Worm (Caenorhabditis elegans): Measurements from ENCODE around the gene ptr-5.

The ptr-5 gene

DNA sequence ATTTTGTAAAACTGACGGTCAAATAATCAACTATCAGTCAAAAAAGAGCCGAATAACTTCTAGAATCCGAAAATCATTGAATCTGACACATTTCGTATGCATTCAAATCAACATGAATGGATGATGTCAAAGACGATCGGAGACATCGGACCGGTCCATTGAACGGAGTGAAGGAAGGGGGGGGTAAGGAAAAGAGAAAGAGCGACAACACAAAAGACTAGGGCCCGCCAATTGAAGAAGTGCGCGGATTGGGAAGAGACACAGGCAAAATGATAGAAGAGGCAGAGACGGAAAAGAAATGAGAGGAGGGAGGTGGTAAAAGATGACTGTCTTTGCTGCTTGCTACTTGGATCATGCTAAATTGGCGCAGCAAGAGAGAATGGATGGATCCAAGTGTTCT lies 51.1 kb downstream of the ptr-5 start:
- TF ChIP-seq F37D6.2 (tag; optimal IDR thresholded peaks at IDR 0.05) (no peak), unc-62 (GFP tag; optimal IDR thresholded peaks at IDR 0.05 in 1 of 2) (peak in 1 of 2 experiments; percentile 84), unc-62 (tag; optimal IDR thresholded peaks at IDR 0.05) (no peak), mdl-1 (tag; optimal IDR thresholded peaks at IDR 0.05) (peak in 1 of 2 experiments; percentile 13), ZK546.5 (tag; optimal IDR thresholded peaks at IDR 0.05) (no peak), sdz-12 (GFP tag; optimal IDR thresholded peaks at IDR 0.05) (no peak), mep-1 (tag; optimal IDR thresholded peaks at IDR 0.05) (peak; percentile 28), hmg-1.1 (GFP tag; IDR thresholded peaks at IDR 0.05) (0 out of 2 replicates have a peak, but pooled peaks have one; percentile 17), hlh-11 (tag; optimal IDR thresholded peaks at IDR 0.05) (peak; percentile 23), ceh-32 (tag; optimal IDR thresholded peaks at IDR 0.05; ENCODE audit: poor library complexity) (no peak)

DNA sequence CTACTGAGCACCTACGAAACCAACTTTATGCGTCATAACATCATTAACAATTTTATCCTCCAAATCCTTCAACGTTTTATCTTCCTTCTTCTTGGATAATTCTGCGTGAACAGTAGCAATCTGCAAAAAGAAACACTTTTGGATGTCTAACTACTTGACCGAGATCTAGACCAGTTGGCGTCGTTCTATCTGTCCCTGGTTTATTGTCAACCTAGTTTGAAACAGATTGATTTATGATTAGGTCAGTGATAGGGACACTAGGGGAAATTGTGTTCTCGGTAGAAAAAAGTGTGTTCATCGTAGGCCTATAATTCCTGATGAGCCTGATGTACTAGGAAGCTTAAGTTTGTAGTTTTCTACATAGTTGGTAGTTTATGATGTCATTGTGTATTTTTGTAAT lies 55.6 kb downstream of the ptr-5 start:
- peak in 1 of 2 experiments; percentile 98 for TF ChIP-seq unc-62 (GFP tag; optimal IDR thresholded peaks at IDR 0.05 in 1 of 2)
- TF ChIP-seq unc-62 (tag; optimal IDR thresholded peaks at IDR 0.05) = no peak
- no peak for TF ChIP-seq lim-7 (GFP tag; IDR thresholded peaks at IDR 0.05)
- peak; percentile 25 for TF ChIP-seq nhr-28 (tag; optimal IDR thresholded peaks at IDR 0.05)
- TF ChIP-seq hlh-11 (tag; optimal IDR thresholded peaks at IDR 0.05) = no peak
- no peak for TF ChIP-seq sdz-12 (GFP tag; optimal IDR thresholded peaks at IDR 0.05)

DNA sequence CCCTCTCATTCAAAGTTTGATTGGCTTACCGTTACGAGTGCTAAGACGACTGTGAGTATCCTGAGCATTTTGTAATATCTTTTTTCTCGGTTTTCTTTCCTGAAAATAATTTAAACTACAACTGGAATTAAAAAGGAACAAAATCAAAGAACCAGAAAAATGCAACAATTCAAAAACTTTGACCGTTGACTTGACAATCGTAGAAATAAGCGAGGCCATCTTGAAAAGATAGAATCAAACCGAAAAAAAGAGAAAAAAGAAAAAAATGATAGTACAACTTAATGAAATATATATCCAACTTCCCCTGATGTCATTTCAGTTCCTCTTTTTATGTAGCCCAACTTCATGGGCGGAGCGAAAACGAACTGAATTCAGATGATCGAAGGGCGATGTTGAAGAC lies 56.1 kb downstream of the ptr-5 start, which contains the start of gene F10D7.3:
F10D7.3 (minus strand) TSS at position 101 of the 400 bp plus-strand sequence.
- no peak for TF ChIP-seq set-16 (GFP tag; IDR thresholded peaks at IDR 0.05)
- no peak for TF ChIP-seq nhr-25 (tag; optimal IDR thresholded peaks at IDR 0.05; ENCODE audit: borderline replicate concordance, insufficient read depth)
- TF ChIP-seq madf-9 (GFP tag; conservative IDR thresholded peaks at IDR 0.05) = no peak
- TF ChIP-seq ceh-82 (tag; optimal IDR thresholded peaks at IDR 0.05) = no peak
- no peak for TF ChIP-seq pha-4 (GFP tag; IDR thresholded peaks at IDR 0.05)
- no peak for TF ChIP-seq pha-4 (tag; optimal IDR thresholded peaks at IDR 0.05)
- no peak for TF ChIP-seq jun-1 (tag; optimal IDR thresholded peaks at IDR 0.05)
- no peak for TF ChIP-seq daf-8 (GFP tag; IDR thresholded peaks at IDR 0.05)
- TF ChIP-seq nhr-28 (tag; optimal IDR thresholded peaks at IDR 0.05) = no peak
- TF ChIP-seq hlh-30 (tag; optimal IDR thresholded peaks at IDR 0.05; ENCODE audit: insufficient read depth) = no peak
- no peak for TF ChIP-seq nhr-111 (GFP tag; optimal IDR thresholded peaks at IDR 0.05)
- TF ChIP-seq tag-97 (GFP tag; IDR thresholded peaks at IDR 0.05) = no peak
- no peak for TF ChIP-seq saeg-2 (GFP tag; IDR thresholded peaks at IDR 0.05)
- TF ChIP-seq spr-1 (tag; optimal IDR thresholded peaks at IDR 0.05) = no peak
- TF ChIP-seq Y48G9A.11 (GFP tag; IDR thresholded peaks at IDR 0.05) = no peak
- TF ChIP-seq lin-29 (GFP tag; IDR thresholded peaks at IDR 0.05) = no peak
- TF ChIP-seq Y75B8A.6 (GFP tag; IDR thresholded peaks at IDR 0.05) = no peak
- no peak for TF ChIP-seq daf-12 (tag; optimal IDR thresholded peaks at IDR 0.05)
- no peak for TF ChIP-seq ama-1 (optimal IDR thresholded peaks at IDR 0.05)
- TF ChIP-seq nhr-77 (tag; optimal IDR thresholded peaks at IDR 0.05) = no peak

- no peak for TF ChIP-seq F37D6.2 (tag; optimal IDR thresholded peaks at IDR 0.05)
- no peak for TF ChIP-seq sdz-12 (GFP tag; optimal IDR thresholded peaks at IDR 0.05)
- no peak for TF ChIP-seq aha-1 (tag)
- TF ChIP-seq zip-11 (GFP tag; IDR thresholded peaks at IDR 0.05) = no peak
- peak; percentile 41 for TF ChIP-seq hlh-11 (tag; optimal IDR thresholded peaks at IDR 0.05)
- TF ChIP-seq mes-2 (tag; optimal IDR thresholded peaks at IDR 0.05; ENCODE audit: poor library complexity, severe bottlenecking) = no peak
- TF ChIP-seq vab-7 (GFP tag; IDR thresholded peaks at IDR 0.05) = no peak
- TF ChIP-seq dpl-1 (GFP tag; optimal IDR thresholded peaks at IDR 0.05) = no peak
- TF ChIP-seq F49E8.2 (tag; optimal IDR thresholded peaks at IDR 0.05; ENCODE audit: borderline replicate concordance) = no peak
- TF ChIP-seq daf-8 (GFP tag; IDR thresholded peaks at IDR 0.05) = no peak
- TF ChIP-seq hmg-1.1 (GFP tag; IDR thresholded peaks at IDR 0.05) = no peak
- no peak for TF ChIP-seq lin-39 (tag; optimal IDR thresholded peaks at IDR 0.05)
- TF ChIP-seq unc-62 (GFP tag; optimal IDR thresholded peaks at IDR 0.05 in 1 of 2) = peak in 1 of 2 experiments; percentile 75
- TF ChIP-seq unc-62 (tag; optimal IDR thresholded peaks at IDR 0.05) = no peak
- no peak for TF ChIP-seq tag-97 (GFP tag; IDR thresholded peaks at IDR 0.05)
- no peak for TF ChIP-seq egl-27 (tag; optimal IDR thresholded peaks at IDR 0.05)
- no peak; the same call in 1 of the 2 replicates for TF ChIP-seq php-3 (GFP tag; IDR thresholded peaks at IDR 0.05)
- no peak for TF ChIP-seq Y75B8A.6 (GFP tag; IDR thresholded peaks at IDR 0.05)
- no peak for TF ChIP-seq fkh-10 (GFP tag; optimal IDR thresholded peaks at IDR 0.05)
- TF ChIP-seq daf-19 (GFP tag; conservative IDR thresholded peaks at IDR 0.05) = no peak
- TF ChIP-seq duxl-1 (tag; optimal IDR thresholded peaks at IDR 0.05; ENCODE audit: poor library complexity) = no peak
- no peak for TF ChIP-seq hif-1 (tag; optimal IDR thresholded peaks at IDR 0.05)
- TF ChIP-seq zfp-2 (tag; optimal IDR thresholded peaks at IDR 0.05) = no peak
- no peak for TF ChIP-seq saeg-2 (GFP tag; IDR thresholded peaks at IDR 0.05)
- no peak for TF ChIP-seq nhr-77 (tag; optimal IDR thresholded peaks at IDR 0.05)
Observed at ce11 chrX:17375877-17376276, 57.5 kb downstream of the ptr-5 start.

Measured in whole organism, L4 larva.